Fruit fly (Drosophila melanogaster) whole organism, embryonic: Measurements from ENCODE around the gene His3.3B.

Experiments
- Adf1 ChIP-seq: fragments of 200-800 bp; sonication (Bioruptor generic); IDR thresholded peaks from 2 replicates; pipeline ENCODE4 v1.3.6; 2022; ENCODE audit warnings: missing biosample characterization, missing genetic modification characterization
- CG10431 ChIP-seq: fragments of 200-800 bp; sonication (Bioruptor generic); optimal IDR thresholded peaks from 3 replicates; lab custom pipeline; 2018; ENCODE audit warnings: missing biosample characterization, mild to moderate bottlenecking, missing genetic modification characterization
- CG11085 ChIP-seq: fragments of 200-800 bp; sonication (Bioruptor generic); IDR thresholded peaks from 2 replicates; pipeline ENCODE4 v1.3.6; 2022; ENCODE audit warnings: missing biosample characterization, missing genetic modification characterization
- CG12104 ChIP-seq: fragments of 200-800 bp; sonication (Bioruptor generic); optimal IDR thresholded peaks from 3 replicates; lab custom pipeline; 2016; ENCODE audit warnings: missing biosample characterization, missing genetic modification characterization
- CG12391 ChIP-seq: fragments of 200-800 bp; sonication (Bioruptor generic); optimal IDR thresholded peaks from 3 replicates; lab custom pipeline; 2018; ENCODE audit warnings: missing biosample characterization, mild to moderate bottlenecking, missing genetic modification characterization, moderate library complexity
- CG14860 ChIP-seq: fragments of 200-800 bp; sonication (Bioruptor generic); IDR thresholded peaks from 3 replicates; pipeline ENCODE4 v1.3.6; 2022; ENCODE audit warnings: missing biosample characterization, missing genetic modification characterization; ENCODE audit not compliant: partially characterized antibody
- CG15479 ChIP-seq: fragments of 200-800 bp; sonication (Bioruptor generic); optimal IDR thresholded peaks from 3 replicates; lab custom pipeline; 2019; ENCODE audit warnings: missing biosample characterization, mild to moderate bottlenecking, missing genetic modification characterization, moderate library complexity
- CG18764 ChIP-seq: fragments of 200-800 bp; sonication (Bioruptor generic); optimal IDR thresholded peaks from 3 replicates; lab custom pipeline; 2016; ENCODE audit warnings: missing biosample characterization, missing genetic modification characterization
- CG2129 ChIP-seq: fragments of 200-800 bp; sonication (Bioruptor generic); IDR thresholded peaks from 2 replicates; pipeline ENCODE4 v1.3.6; 2022; ENCODE audit warnings: missing biosample characterization, missing genetic modification characterization; ENCODE audit not compliant: partially characterized antibody
- CG2712 ChIP-seq: fragments of 200-800 bp; optimal IDR thresholded peaks from 3 replicates; lab custom pipeline; 2019; ENCODE audit warnings: missing biosample characterization, mild to moderate bottlenecking, missing genetic modification characterization, moderate library complexity
- CG30403 ChIP-seq: fragments of 200-800 bp; sonication (Bioruptor generic); optimal IDR thresholded peaks from 3 replicates; lab custom pipeline; 2016; ENCODE audit warnings: missing biosample characterization, missing genetic modification characterization
- CG4730 ChIP-seq: fragments of 200-800 bp; sonication (Bioruptor generic); IDR thresholded peaks from 2 replicates; pipeline ENCODE4 v1.3.6; 2022; ENCODE audit warnings: missing biosample characterization, missing genetic modification characterization
- CG6813 ChIP-seq: fragments of 200-800 bp; sonication (Bioruptor generic); optimal IDR thresholded peaks from 2 replicates; lab custom pipeline; 2017; ENCODE audit warnings: missing biosample characterization, missing genetic modification characterization, mild to moderate bottlenecking, moderate library complexity, missing genetic modification reagents
- CG6854 ChIP-seq: fragments of 200-800 bp; sonication (Bioruptor generic); optimal IDR thresholded peaks from 3 replicates; lab custom pipeline; 2017; ENCODE audit warnings: missing biosample characterization, mild to moderate bottlenecking, missing genetic modification characterization
- CG7372 ChIP-seq: fragments of 200-800 bp; sonication (Bioruptor generic); IDR thresholded peaks from 2 replicates; pipeline ENCODE4 v1.3.6; 2022; ENCODE audit warnings: missing biosample characterization, missing genetic modification characterization
- CG8359 ChIP-seq: fragments of 200-800 bp; sonication (Bioruptor generic); optimal IDR thresholded peaks from 2 replicates; lab custom pipeline; 2017; ENCODE audit warnings: missing biosample characterization, mild to moderate bottlenecking, missing genetic modification characterization, borderline replicate concordance
- Dll ChIP-seq: fragments of 200-800 bp; sonication (Bioruptor generic); IDR thresholded peaks from 4 replicates; pipeline ENCODE4 v1.3.6; 2022; ENCODE audit warnings: missing biosample characterization, missing genetic modification characterization; ENCODE audit not compliant: partially characterized antibody
- Dref ChIP-seq: fragments of 200-800 bp; sonication (Bioruptor generic); IDR thresholded peaks from 2 replicates; pipeline ENCODE4 v1.3.6; 2022; ENCODE audit warnings: missing biosample characterization, missing genetic modification characterization
- Drgx ChIP-seq: fragments of 200-800 bp; sonication (Bioruptor generic); IDR thresholded peaks from 2 replicates; pipeline ENCODE4 v1.3.6; 2022; ENCODE audit warnings: missing biosample characterization, missing genetic modification characterization
- HmgD ChIP-seq: fragments of 200-800 bp; sonication (Bioruptor generic); optimal IDR thresholded peaks from 3 replicates; lab custom pipeline; 2016; ENCODE audit warnings: missing biosample characterization, missing genetic modification characterization
- Hsf ChIP-seq: fragments of 200-800 bp; sonication (Bioruptor generic); optimal IDR thresholded peaks from 3 replicates; lab custom pipeline; 2016; ENCODE audit warnings: missing biosample characterization, missing genetic modification characterization
- MTF-1 ChIP-seq: fragments of 200-800 bp; sonication (Bioruptor generic); optimal IDR thresholded peaks from 2 replicates; lab custom pipeline; 2018; ENCODE audit warnings: missing biosample characterization, mild to moderate bottlenecking, missing genetic modification characterization, borderline replicate concordance
- Mad ChIP-seq: fragments of 200-800 bp; sonication (Bioruptor generic); optimal IDR thresholded peaks from 2 replicates; lab custom pipeline; 2016; ENCODE audit warnings: missing biosample characterization, missing genetic modification characterization
- Oli ChIP-seq: fragments of 200-800 bp; sonication (Bioruptor generic); optimal IDR thresholded peaks from 2 replicates; lab custom pipeline; 2018; ENCODE audit warnings: missing biosample characterization, mild to moderate bottlenecking, missing genetic modification characterization, moderate library complexity
- Rx ChIP-seq: fragments of 200-800 bp; sonication (Bioruptor generic); IDR thresholded peaks from 2 replicates; pipeline ENCODE4 v1.3.6; 2022; ENCODE audit warnings: missing biosample characterization, missing genetic modification characterization
- Spps ChIP-seq: fragments of 200-800 bp; sonication (Bioruptor generic); optimal IDR thresholded peaks from 2 replicates; lab custom pipeline; 2018; ENCODE audit warnings: missing biosample characterization, mild to moderate bottlenecking, missing genetic modification characterization
- YL-1 ChIP-seq: fragments of 200-800 bp; sonication (Bioruptor generic); optimal IDR thresholded peaks from 3 replicates; lab custom pipeline; 2017; ENCODE audit warnings: missing biosample characterization, mild to moderate bottlenecking, missing genetic modification characterization
- al ChIP-seq: fragments of 200-800 bp; sonication (Bioruptor generic); IDR thresholded peaks from 2 replicates; pipeline ENCODE4 v1.3.6; 2022; ENCODE audit warnings: missing biosample characterization, missing genetic modification characterization
- aop ChIP-seq: fragments of 200-800 bp; sonication (Bioruptor generic); IDR thresholded peaks from 2 replicates; pipeline ENCODE4 v1.3.6; 2022; ENCODE audit warnings: missing biosample characterization, missing genetic modification characterization
- ara ChIP-seq: fragments of 200-800 bp; sonication (Bioruptor generic); IDR thresholded peaks from 2 replicates; pipeline ENCODE4 v1.3.6; 2022; ENCODE audit warnings: missing biosample characterization, missing genetic modification characterization
- btn ChIP-seq: fragments of 200-800 bp; sonication (Bioruptor generic); optimal IDR thresholded peaks from 2 replicates; lab custom pipeline; 2016; ENCODE audit warnings: missing biosample characterization, missing genetic modification characterization
- croc ChIP-seq: fragments of 200-800 bp; sonication (Bioruptor generic); conservative IDR thresholded peaks from 3 replicates; pipeline ENCODE4 v1.3.6; 2022; ENCODE audit warnings: missing biosample characterization, missing genetic modification characterization
- cwo ChIP-seq: fragments of 200-800 bp; sonication (Bioruptor generic); optimal IDR thresholded peaks from 3 replicates; lab custom pipeline; 2017; ENCODE audit warnings: missing biosample characterization, missing genetic modification characterization, mild to moderate bottlenecking, moderate library complexity, missing genetic modification reagents
- disco-r ChIP-seq: fragments of 200-800 bp; sonication (Bioruptor generic); optimal IDR thresholded peaks from 2 replicates; lab custom pipeline; 2016; ENCODE audit warnings: missing biosample characterization, missing genetic modification characterization
- ems ChIP-seq: fragments of 200-800 bp; sonication (Bioruptor generic); optimal IDR thresholded peaks from 3 replicates; lab custom pipeline; 2016; ENCODE audit warnings: missing biosample characterization, missing genetic modification characterization
- en ChIP-seq: fragments of 200-800 bp; sonication (Bioruptor generic); optimal IDR thresholded peaks from 2 replicates; lab custom pipeline; 2016; ENCODE audit warnings: missing biosample characterization, missing genetic modification characterization
- ewg ChIP-seq: fragments of 200-800 bp; sonication (Bioruptor generic); optimal IDR thresholded peaks from 3 replicates; lab custom pipeline; 2017; ENCODE audit warnings: mild to moderate bottlenecking, missing biosample characterization, missing genetic modification reagents, missing genetic modification characterization
- fd102C ChIP-seq: fragments of 200-800 bp; sonication (Bioruptor generic); optimal IDR thresholded peaks from 2 replicates; lab custom pipeline; 2018; ENCODE audit warnings: missing biosample characterization, mild to moderate bottlenecking, missing genetic modification characterization, moderate library complexity
- gem ChIP-seq: fragments of 200-800 bp; sonication (Bioruptor generic); optimal IDR thresholded peaks from 2 replicates; lab custom pipeline; 2019; ENCODE audit warnings: missing biosample characterization, mild to moderate bottlenecking, missing genetic modification characterization, moderate library complexity
- gsb ChIP-seq: fragments of 200-800 bp; sonication (Bioruptor generic); IDR thresholded peaks from 2 replicates; pipeline ENCODE4 v1.3.6; 2022; ENCODE audit warnings: missing biosample characterization, missing genetic modification characterization
- h ChIP-seq: fragments of >200 bp; optimal IDR thresholded peaks from 2 replicates; lab custom pipeline; 2017
- hbn ChIP-seq: fragments of 200-800 bp; sonication (Bioruptor generic); IDR thresholded peaks from 2 replicates; pipeline ENCODE4 v1.3.6; 2022; ENCODE audit warnings: missing biosample characterization, missing genetic modification characterization; ENCODE audit not compliant: partially characterized antibody
- hth ChIP-seq: fragments of >200 bp; optimal IDR thresholded peaks from 2 replicates; lab custom pipeline; 2017; ENCODE audit warnings: inconsistent platforms
- klu ChIP-seq: fragments of 200-800 bp; sonication (Bioruptor generic); IDR thresholded peaks from 2 replicates; pipeline ENCODE4 v1.3.6; 2022; ENCODE audit warnings: missing biosample characterization, missing genetic modification characterization
- nmo ChIP-seq: fragments of 200-800 bp; sonication (Bioruptor generic); optimal IDR thresholded peaks from 2 replicates; lab custom pipeline; 2018; ENCODE audit warnings: missing biosample characterization, mild to moderate bottlenecking, missing genetic modification characterization, moderate library complexity
- pros ChIP-seq: fragments of 200-800 bp; sonication (Bioruptor generic); optimal IDR thresholded peaks from 3 replicates; lab custom pipeline; 2019; ENCODE audit warnings: missing biosample characterization, mild to moderate bottlenecking, missing genetic modification characterization, moderate library complexity
- schlank ChIP-seq: fragments of 200-800 bp; sonication (Bioruptor generic); optimal IDR thresholded peaks from 2 replicates; lab custom pipeline; 2018; ENCODE audit warnings: missing biosample characterization, mild to moderate bottlenecking, missing genetic modification characterization
- trh ChIP-seq: fragments of 200-800 bp; sonication (Bioruptor generic); optimal IDR thresholded peaks from 2 replicates; lab custom pipeline; 2016; ENCODE audit warnings: missing biosample characterization, missing genetic modification characterization
- zen2 ChIP-seq: fragments of 200-800 bp; sonication (Bioruptor generic); IDR thresholded peaks from 3 replicates; pipeline ENCODE4 v1.3.6; 2022; ENCODE audit warnings: missing biosample characterization, missing genetic modification characterization; ENCODE audit not compliant: partially characterized antibody

The His3.3B gene

DNA sequence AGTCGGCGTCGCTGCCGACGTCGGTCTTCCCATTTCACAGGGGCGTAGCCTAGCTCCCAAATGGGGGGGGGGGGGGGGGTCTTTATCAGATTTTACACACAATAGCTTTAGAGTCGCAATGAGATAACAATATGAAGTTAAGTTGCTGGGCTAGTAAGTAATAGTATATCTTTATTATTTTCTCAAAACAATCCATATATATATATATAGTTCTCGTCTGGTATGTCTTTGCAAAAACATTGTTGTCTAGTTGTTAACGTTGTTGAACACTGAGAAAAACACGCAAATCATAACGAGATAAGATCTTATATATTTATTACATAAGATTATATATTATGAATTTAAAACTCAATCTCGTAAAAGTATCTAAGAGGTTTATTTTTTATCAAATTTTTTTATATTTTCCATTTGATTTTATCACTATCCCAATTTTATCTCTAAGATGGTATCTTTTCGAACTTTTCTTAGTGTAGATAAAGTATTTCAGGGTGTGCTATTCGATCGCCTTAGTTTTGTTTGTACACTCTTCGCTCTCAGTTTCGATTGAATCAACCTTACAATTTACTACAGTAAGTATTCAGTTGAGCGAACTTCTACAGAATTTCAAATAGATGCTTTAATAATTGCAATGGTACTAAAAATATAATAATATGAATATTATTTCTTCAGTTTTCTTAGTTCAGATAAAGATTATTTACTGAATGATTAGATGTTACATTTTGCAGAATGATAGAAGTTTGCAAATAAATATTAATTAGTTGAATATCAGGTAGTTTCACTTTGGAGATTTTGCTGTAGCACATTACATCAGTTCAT, 45.6 kb upstream of the His3.3B start (continued):
- TF ChIP-seq hbn = no peak
- TF ChIP-seq pros (GFP tag; lab: Kevin White, UChicago) = no peak
- no peak for TF ChIP-seq CG2129 (GFP tag; lab: Robert Waterston, UW)
- peak; percentile 12 for TF ChIP-seq ewg (GFP tag; lab: Kevin White, UChicago)
- peak; percentile 92 for TF ChIP-seq al
- TF ChIP-seq ems (GFP tag; lab: Kevin White, UChicago) = no peak
- TF ChIP-seq CG6813 = peak; percentile 68
- TF ChIP-seq schlank (tag; lab: Kevin White, UChicago) = peak; percentile 78
- TF ChIP-seq disco-r (GFP tag; lab: Kevin White, UChicago) = no peak
- peak; percentile 63 for TF ChIP-seq Rx (GFP tag; lab: Robert Waterston, UW)
- peak; percentile 80 for TF ChIP-seq gem
- TF ChIP-seq CG12104 (GFP tag; lab: Kevin White, UChicago) = peak; percentile 43
- no peak for TF ChIP-seq zen2
- TF ChIP-seq trh = no peak
- TF ChIP-seq aop (GFP tag; lab: Robert Waterston, UW) = no peak
- no peak for TF ChIP-seq ara (GFP tag; lab: Robert Waterston, UW)
- no peak for TF ChIP-seq CG14860 (GFP tag; lab: Robert Waterston, UW)
- TF ChIP-seq h (lab: Kevin White, UChicago) = no peak
- no peak for TF ChIP-seq Dll
- no peak for TF ChIP-seq CG10431 (GFP tag; lab: Kevin White, UChicago)
- peak; percentile 78 for TF ChIP-seq CG4730
- no peak for TF ChIP-seq HmgD (GFP tag; lab: Kevin White, UChicago)
- no peak for TF ChIP-seq CG18764 (GFP tag; lab: Kevin White, UChicago)
- peak; percentile 42; the same call in 1 of the 3 replicates for TF ChIP-seq croc
- peak; percentile 8 for TF ChIP-seq Hsf
- no peak for TF ChIP-seq CG15479 (GFP tag; lab: Kevin White, UChicago)
- TF ChIP-seq hth (lab: Kevin White, UChicago) = no peak
- TF ChIP-seq nmo (GFP tag; lab: Kevin White, UChicago) = peak; percentile 53
- TF ChIP-seq cwo = peak; percentile 83
- no peak for TF ChIP-seq btn (GFP tag; lab: Kevin White, UChicago)
- TF ChIP-seq CG8359 = no peak
- TF ChIP-seq Dref = peak; percentile 45
- peak; percentile 85 for TF ChIP-seq CG7372 (GFP tag; lab: Robert Waterston, UW)
- TF ChIP-seq fd102C (GFP tag; lab: Kevin White, UChicago) = no peak
- peak; percentile 63 for TF ChIP-seq MTF-1 (GFP tag; lab: Kevin White, UChicago)
- peak; percentile 81 for TF ChIP-seq CG11085 (GFP tag; lab: Robert Waterston, UW)
- TF ChIP-seq YL-1 (GFP tag; lab: Kevin White, UChicago) = no peak
- TF ChIP-seq en (GFP tag; lab: Kevin White, UChicago) = no peak
- peak; percentile 59 for TF ChIP-seq CG6854
- TF ChIP-seq CG12391 (tag; lab: Kevin White, UChicago) = peak; percentile 76
- TF ChIP-seq Adf1 (GFP tag; lab: Robert Waterston, UW) = peak; percentile 96
- peak; percentile 60; the same call in 1 of the 2 replicates for TF ChIP-seq klu (GFP tag; lab: Robert Waterston, UW)
- TF ChIP-seq Spps (tag; lab: Kevin White, UChicago) = no peak
- TF ChIP-seq CG2712 (tag; lab: Kevin White, UChicago) = peak; percentile 49
- TF ChIP-seq Mad (GFP tag; lab: Kevin White, UChicago) = no peak
- peak; percentile 61 for TF ChIP-seq Oli (tag; lab: Kevin White, UChicago)
- peak; percentile 83 for TF ChIP-seq gsb
- TF ChIP-seq Drgx (GFP tag; lab: Robert Waterston, UW) = peak; percentile 83
- peak; percentile 54 for TF ChIP-seq CG30403 (GFP tag; lab: Kevin White, UChicago)
